Fruit fly (Drosophila melanogaster) whole organism, embryonic: Measurements from ENCODE around the gene CG14839.

Experiments used
- BEAF-32 ChIP-seq: fragments of 200-800 bp; sonication (Bioruptor generic); optimal IDR thresholded peaks from 3 replicates; lab custom pipeline; 2017; ENCODE audit warnings: missing biosample characterization, missing genetic modification characterization, mild to moderate bottlenecking, moderate library complexity, missing genetic modification reagents
- CG10267 ChIP-seq: fragments of 200-800 bp; sonication (Bioruptor generic); optimal IDR thresholded peaks from 2 replicates; lab custom pipeline; 2018; ENCODE audit warnings: missing biosample characterization, mild to moderate bottlenecking, missing genetic modification characterization, moderate library complexity
- CG10565 ChIP-seq: fragments of 200-800 bp; sonication (Bioruptor generic); optimal IDR thresholded peaks from 3 replicates; lab custom pipeline; 2016; ENCODE audit warnings: missing biosample characterization, mild to moderate bottlenecking, missing genetic modification characterization
- al ChIP-seq: fragments of 200-800 bp; sonication (Bioruptor generic); IDR thresholded peaks from 2 replicates; pipeline ENCODE4 v1.3.6; 2022; ENCODE audit warnings: missing biosample characterization, missing genetic modification characterization
- crp ChIP-seq, 2 experiments: fragments of 200-800 bp; sonication (Bioruptor generic); optimal IDR thresholded peaks; 2 replicates in 1 of 2; 3 replicates in 1 of 2; lab custom pipeline; 2017; ENCODE audit warnings: missing biosample characterization in 2 of 2, missing genetic modification characterization in 2 of 2, mild to moderate bottlenecking in 1 of 2, moderate library complexity in 1 of 2
- fd64A ChIP-seq: fragments of 200-800 bp; sonication (Bioruptor generic); optimal IDR thresholded peaks from 3 replicates; lab custom pipeline; 2018; ENCODE audit warnings: missing biosample characterization, mild to moderate bottlenecking, missing genetic modification characterization
- insv ChIP-seq, 2 experiments: fragments of 200-800 bp; sonication (Bioruptor generic); optimal IDR thresholded peaks; 3 replicates each; lab custom pipeline; 2016 to 2018; ENCODE audit warnings: missing biosample characterization in 2 of 2, missing genetic modification characterization in 2 of 2
- phol ChIP-seq: fragments of 200-800 bp; sonication (Bioruptor generic); optimal IDR thresholded peaks from 3 replicates; lab custom pipeline; 2018; ENCODE audit warnings: missing biosample characterization, mild to moderate bottlenecking, missing genetic modification characterization, moderate library complexity
- sr ChIP-seq: fragments of 200-800 bp; sonication (Bioruptor generic); IDR thresholded peaks from 3 replicates; pipeline ENCODE4 v1.3.6; 2022; ENCODE audit warnings: missing biosample characterization, missing genetic modification characterization
- ssp ChIP-seq: fragments of 200-800 bp; sonication (Bioruptor generic); IDR thresholded peaks from 2 replicates; pipeline ENCODE4 v1.3.6; 2022; ENCODE audit warnings: missing biosample characterization, missing genetic modification characterization
- tin ChIP-seq: fragments of 200-800 bp; sonication (Bioruptor generic); optimal IDR thresholded peaks from 3 replicates; lab custom pipeline; 2016; ENCODE audit warnings: missing biosample characterization, missing genetic modification characterization
- tna ChIP-seq: fragments of 200-800 bp; sonication (Bioruptor generic); IDR thresholded peaks from 2 replicates; pipeline ENCODE4 v1.3.6; 2022; ENCODE audit warnings: missing biosample characterization, missing genetic modification characterization; ENCODE audit not compliant: partially characterized antibody
- tup ChIP-seq: fragments of 200-800 bp; sonication (Bioruptor generic); optimal IDR thresholded peaks from 2 replicates; lab custom pipeline; 2016; ENCODE audit warnings: missing biosample characterization, mild to moderate bottlenecking, missing genetic modification characterization, moderate library complexity

DNA sequence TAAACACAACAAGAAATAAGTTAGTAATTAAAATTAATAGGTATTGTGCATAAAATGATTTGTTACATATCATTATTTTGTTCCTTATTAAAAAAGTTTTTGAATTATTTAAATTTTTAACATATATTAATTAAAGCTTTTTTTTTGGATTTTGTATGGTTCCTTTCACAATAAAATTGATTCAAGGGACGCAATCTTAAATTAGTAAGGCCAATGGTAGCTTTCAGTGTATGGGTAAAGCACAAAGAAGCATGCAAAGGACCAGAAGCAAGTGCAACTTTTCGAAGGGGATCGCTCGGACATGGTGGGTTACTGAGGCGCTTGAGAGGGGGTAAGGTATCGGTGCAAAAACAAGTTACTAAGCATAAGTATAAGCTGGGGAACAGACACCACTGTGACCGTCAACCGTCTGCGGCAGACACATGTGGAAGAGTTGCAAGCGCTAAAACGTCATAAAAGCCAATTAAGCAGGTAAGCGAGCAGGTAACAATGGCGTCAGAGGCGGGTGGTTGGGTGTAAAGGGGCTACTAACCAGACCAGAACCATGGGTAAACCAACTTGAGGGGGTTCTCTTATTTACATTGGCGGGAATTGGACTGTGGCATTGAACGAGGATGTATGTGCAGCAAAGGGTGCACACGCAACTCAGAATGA lies 13.5 kb downstream of the CG14839 start:
- TF ChIP-seq fd64A (GFP tag; lab: Kevin White, UChicago): no peak
- TF ChIP-seq sr: no peak
- no peak for TF ChIP-seq BEAF-32 (GFP tag; lab: Kevin White, UChicago)
- no peak for TF ChIP-seq CG10565 (GFP tag; lab: Kevin White, UChicago)
- no peak for TF ChIP-seq CG10267 (tag; lab: Kevin White, UChicago)
- TF ChIP-seq phol: no peak
- TF ChIP-seq tin (GFP tag; lab: Kevin White, UChicago): no peak
- TF ChIP-seq insv (GFP tag; optimal IDR thresholded peaks at IDR 0.05; lab: Kevin White, UChicago): no peak
- no peak for TF ChIP-seq ssp (GFP tag; lab: Robert Waterston, UW)
- TF ChIP-seq crp (GFP tag; optimal IDR thresholded peaks at IDR 0.05; lab: Kevin White, UChicago): no peak
- no peak for TF ChIP-seq al (GFP tag; lab: Robert Waterston, UW)
- no peak for TF ChIP-seq tna (GFP tag; lab: Robert Waterston, UW)
- TF ChIP-seq tup: no peak
